Fruit fly (Drosophila melanogaster) whole organism, embryonic: Measurements from ENCODE around the gene Usp30.

Experiments
- Asciz ChIP-seq: fragments of 200-800 bp; sonication (Bioruptor generic); optimal IDR thresholded peaks from 2 replicates; lab custom pipeline; 2017; ENCODE audit warnings: missing biosample characterization, mild to moderate bottlenecking, missing genetic modification characterization, missing genetic modification reagents
- CG11723 ChIP-seq: fragments of 200-800 bp; sonication (Bioruptor generic); optimal IDR thresholded peaks from 2 replicates; lab custom pipeline; 2017; ENCODE audit warnings: missing biosample characterization, mild to moderate bottlenecking, missing genetic modification characterization
- CG15073 ChIP-seq: fragments of 200-800 bp; sonication (Bioruptor generic); optimal IDR thresholded peaks from 2 replicates; lab custom pipeline; 2016; ENCODE audit warnings: missing biosample characterization, missing genetic modification characterization
- CG15514 ChIP-seq: fragments of 200-800 bp; sonication (Bioruptor generic); optimal IDR thresholded peaks from 3 replicates; lab custom pipeline; 2017; ENCODE audit warnings: missing biosample characterization, missing genetic modification characterization, mild to moderate bottlenecking, moderate library complexity, missing genetic modification reagents
- CG1602 ChIP-seq: fragments of 200-800 bp; sonication (Bioruptor generic); optimal IDR thresholded peaks from 3 replicates; lab custom pipeline; 2016; ENCODE audit warnings: missing biosample characterization, missing genetic modification characterization
- CG1647 ChIP-seq: fragments of 200-800 bp; sonication (Bioruptor generic); optimal IDR thresholded peaks from 3 replicates; lab custom pipeline; 2016; ENCODE audit warnings: missing biosample characterization, missing genetic modification characterization
- CG17612 ChIP-seq: fragments of 200-800 bp; sonication (Bioruptor generic); IDR thresholded peaks from 2 replicates; pipeline ENCODE4 v1.3.6; 2022; ENCODE audit warnings: missing biosample characterization, missing genetic modification characterization
- CG17912 ChIP-seq: fragments of 200-800 bp; sonication (Bioruptor generic); optimal IDR thresholded peaks from 2 replicates; lab custom pipeline; 2018; ENCODE audit warnings: missing biosample characterization, mild to moderate bottlenecking, missing genetic modification characterization
- CG18262 ChIP-seq: fragments of 200-800 bp; optimal IDR thresholded peaks from 3 replicates; lab custom pipeline; 2019; ENCODE audit warnings: missing biosample characterization, mild to moderate bottlenecking, missing genetic modification characterization, moderate library complexity
- CG18619 ChIP-seq: fragments of 200-800 bp; sonication (Bioruptor generic); optimal IDR thresholded peaks from 3 replicates; lab custom pipeline; 2017; ENCODE audit warnings: missing biosample characterization, mild to moderate bottlenecking, missing genetic modification characterization
- CG2199 ChIP-seq: fragments of 200-800 bp; sonication (Bioruptor generic); IDR thresholded peaks from 3 replicates; pipeline ENCODE4 v1.3.6; 2022; ENCODE audit warnings: missing biosample characterization, missing genetic modification characterization
- CG3065 ChIP-seq: fragments of 200-800 bp; sonication (Bioruptor generic); optimal IDR thresholded peaks from 2 replicates; lab custom pipeline; 2016; ENCODE audit warnings: missing biosample characterization, missing genetic modification characterization
- CG32772 ChIP-seq: fragments of 200-800 bp; sonication (Bioruptor generic); IDR thresholded peaks from 2 replicates; pipeline ENCODE4 v1.3.6; 2022; ENCODE audit warnings: missing biosample characterization, missing genetic modification characterization
- CG34224 ChIP-seq: fragments of 200-800 bp; sonication (Bioruptor generic); IDR thresholded peaks from 3 replicates; pipeline ENCODE4 v1.3.6; 2022; ENCODE audit warnings: missing biosample characterization, missing genetic modification characterization; ENCODE audit not compliant: partially characterized antibody
- CG5180 ChIP-seq: fragments of 200-800 bp; sonication (Bioruptor generic); optimal IDR thresholded peaks from 3 replicates; lab custom pipeline; 2017; ENCODE audit warnings: missing biosample characterization, missing genetic modification characterization, mild to moderate bottlenecking, moderate library complexity, missing genetic modification reagents
- CG6791 ChIP-seq: fragments of 200-800 bp; sonication (Bioruptor generic); IDR thresholded peaks from 3 replicates; pipeline ENCODE4 v1.3.6; 2022; ENCODE audit warnings: missing biosample characterization, missing genetic modification characterization; ENCODE audit not compliant: partially characterized antibody
- CG8281 ChIP-seq: fragments of 200-800 bp; sonication (Bioruptor generic); optimal IDR thresholded peaks from 2 replicates; lab custom pipeline; 2018; ENCODE audit warnings: missing biosample characterization, mild to moderate bottlenecking, missing genetic modification characterization, moderate library complexity
- Gsc ChIP-seq: fragments of 200-800 bp; sonication (Bioruptor generic); IDR thresholded peaks from 2 replicates; pipeline ENCODE4 v1.3.6; 2022; ENCODE audit warnings: missing biosample characterization, missing genetic modification characterization
- HLH3B ChIP-seq: fragments of 200-800 bp; sonication (Bioruptor generic); IDR thresholded peaks from 2 replicates; pipeline ENCODE4 v1.3.6; 2022; ENCODE audit warnings: missing biosample characterization, missing genetic modification characterization
- Lpt ChIP-seq: fragments of >200 bp; optimal IDR thresholded peaks from 2 replicates; lab custom pipeline; 2018; ENCODE audit warnings: missing biosample characterization, missing genetic modification characterization
- MTF-1 ChIP-seq: fragments of 200-800 bp; sonication (Bioruptor generic); optimal IDR thresholded peaks from 2 replicates; lab custom pipeline; 2018; ENCODE audit warnings: missing biosample characterization, mild to moderate bottlenecking, missing genetic modification characterization, borderline replicate concordance
- Med ChIP-seq: fragments of 200-800 bp; sonication (Bioruptor generic); peaks from one replicate; lab custom pipeline; 2016; ENCODE audit warnings: missing biosample characterization, missing genetic modification characterization, mild to moderate bottlenecking, inconsistent platforms, moderate library complexity
- Meics ChIP-seq: fragments of 200-800 bp; sonication (Bioruptor generic); optimal IDR thresholded peaks from 2 replicates; lab custom pipeline; 2017; ENCODE audit warnings: missing biosample characterization, mild to moderate bottlenecking, missing genetic modification characterization
- Mrtf ChIP-seq: fragments of 200-800 bp; sonication (Bioruptor generic); IDR thresholded peaks from 3 replicates; pipeline ENCODE4 v1.3.6; 2022; ENCODE audit warnings: missing biosample characterization, missing genetic modification characterization
- Myb ChIP-seq: fragments of 200-800 bp; sonication (Bioruptor generic); optimal IDR thresholded peaks from 2 replicates; lab custom pipeline; 2016; ENCODE audit warnings: missing biosample characterization, missing genetic modification characterization
- NC2β ChIP-seq: fragments of 200-800 bp; sonication (Bioruptor generic); optimal IDR thresholded peaks from 2 replicates; lab custom pipeline; 2016; ENCODE audit warnings: missing biosample characterization, missing genetic modification characterization
- Optix ChIP-seq: fragments of 200-800 bp; sonication (Bioruptor generic); IDR thresholded peaks from 3 replicates; pipeline ENCODE4 v1.3.6; 2022; ENCODE audit warnings: missing biosample characterization, missing genetic modification characterization
- Taf1 ChIP-seq: fragments of 200-800 bp; sonication (Bioruptor generic); IDR thresholded peaks from 2 replicates; pipeline ENCODE4 v1.3.6; 2022; ENCODE audit warnings: missing biosample characterization, missing genetic modification characterization
- Tbp ChIP-seq: fragments of >200 bp; optimal IDR thresholded peaks from 2 replicates; lab custom pipeline; 2018; ENCODE audit warnings: missing biosample characterization, missing genetic modification characterization
- ac ChIP-seq: fragments of 200-800 bp; sonication (Bioruptor generic); optimal IDR thresholded peaks from 3 replicates; lab custom pipeline; 2017; ENCODE audit warnings: missing biosample characterization, mild to moderate bottlenecking, missing genetic modification characterization
- ash1 ChIP-seq: fragments of 200-800 bp; sonication (Bioruptor generic); optimal IDR thresholded peaks from 2 replicates; lab custom pipeline; 2018; ENCODE audit warnings: missing biosample characterization, mild to moderate bottlenecking, missing genetic modification characterization
- az2 ChIP-seq: fragments of 200-800 bp; sonication (Bioruptor generic); optimal IDR thresholded peaks from 3 replicates; lab custom pipeline; 2016; ENCODE audit warnings: missing biosample characterization, missing genetic modification characterization
- bsh ChIP-seq, 2 experiments: fragments of 200-800 bp; sonication (Bioruptor generic); optimal IDR thresholded peaks; 2 replicates each; lab custom pipeline; 2017 to 2018; ENCODE audit warnings: mild to moderate bottlenecking in 2 of 2, missing biosample characterization in 2 of 2, missing genetic modification characterization in 2 of 2, moderate library complexity in 1 of 2
- cas ChIP-seq: fragments of 200-800 bp; sonication (Bioruptor generic); IDR thresholded peaks from 2 replicates; pipeline ENCODE4 v1.3.6; 2022; ENCODE audit warnings: missing biosample characterization, missing genetic modification characterization
- danr ChIP-seq: fragments of 200-800 bp; sonication (Bioruptor generic); IDR thresholded peaks from 2 replicates; pipeline ENCODE4 v1.3.6; 2022; ENCODE audit warnings: missing biosample characterization, missing genetic modification characterization
- dysf ChIP-seq: fragments of 200-800 bp; sonication (Bioruptor generic); IDR thresholded peaks from 3 replicates; pipeline ENCODE4 v1.3.6; 2022; ENCODE audit warnings: missing biosample characterization, missing genetic modification characterization
- emc ChIP-seq: fragments of 200-800 bp; sonication (Bioruptor generic); optimal IDR thresholded peaks from 2 replicates; lab custom pipeline; 2016; ENCODE audit warnings: missing biosample characterization, missing genetic modification characterization
- en ChIP-seq: fragments of 200-800 bp; sonication (Bioruptor generic); optimal IDR thresholded peaks from 2 replicates; lab custom pipeline; 2016; ENCODE audit warnings: missing biosample characterization, missing genetic modification characterization
- fd96Cb ChIP-seq: fragments of 200-800 bp; sonication (Bioruptor generic); optimal IDR thresholded peaks from 2 replicates; lab custom pipeline; 2018; ENCODE audit warnings: missing biosample characterization, mild to moderate bottlenecking, missing genetic modification characterization, moderate library complexity
- gcm ChIP-seq: fragments of 200-800 bp; sonication (Bioruptor generic); optimal IDR thresholded peaks from 2 replicates; lab custom pipeline; 2019; ENCODE audit warnings: missing biosample characterization, mild to moderate bottlenecking, missing genetic modification characterization, moderate library complexity
- gcm2 ChIP-seq: fragments of 200-800 bp; sonication (Bioruptor generic); optimal IDR thresholded peaks from 2 replicates; lab custom pipeline; 2016; ENCODE audit warnings: missing biosample characterization, missing genetic modification characterization
- hb ChIP-seq: fragments of 200-800 bp; sonication (Bioruptor generic); IDR thresholded peaks from 3 replicates; pipeline ENCODE4 v1.3.6; 2022; ENCODE audit warnings: missing biosample characterization, missing genetic modification characterization; ENCODE audit not compliant: partially characterized antibody
- lilli ChIP-seq: fragments of 200-800 bp; sonication (Bioruptor generic); optimal IDR thresholded peaks from 3 replicates; lab custom pipeline; 2016; ENCODE audit warnings: missing biosample characterization, missing genetic modification characterization
- maf-S ChIP-seq: fragments of 200-800 bp; sonication (Bioruptor generic); optimal IDR thresholded peaks from 2 replicates; lab custom pipeline; 2016; ENCODE audit warnings: missing biosample characterization, missing genetic modification characterization
- odd ChIP-seq: fragments of 200-800 bp; sonication (Bioruptor generic); optimal IDR thresholded peaks from 2 replicates; lab custom pipeline; 2017; ENCODE audit warnings: missing biosample characterization, mild to moderate bottlenecking, missing genetic modification characterization
- p53 ChIP-seq: fragments of 200-800 bp; sonication (Bioruptor generic); optimal IDR thresholded peaks from 2 replicates; lab custom pipeline; 2016; ENCODE audit warnings: missing biosample characterization, missing genetic modification characterization
- run ChIP-seq: fragments of 200-800 bp; sonication (Bioruptor generic); optimal IDR thresholded peaks from 3 replicates; lab custom pipeline; 2018; ENCODE audit warnings: missing biosample characterization, mild to moderate bottlenecking, missing genetic modification characterization
- seq ChIP-seq: fragments of 200-800 bp; sonication (Bioruptor generic); IDR thresholded peaks from 2 replicates; pipeline ENCODE4 v1.3.6; 2022; ENCODE audit warnings: missing biosample characterization, missing genetic modification characterization
- sim ChIP-seq: fragments of 200-800 bp; sonication (Bioruptor generic); IDR thresholded peaks from 2 replicates; pipeline ENCODE4 v1.3.6; 2022; ENCODE audit warnings: missing biosample characterization, missing genetic modification characterization
- tgo ChIP-seq: fragments of 200-800 bp; sonication (Bioruptor generic); IDR thresholded peaks from 3 replicates; pipeline ENCODE4 v1.3.6; 2022; ENCODE audit warnings: missing biosample characterization, missing genetic modification characterization
- zf30C ChIP-seq: fragments of 200-800 bp; sonication (Bioruptor generic); optimal IDR thresholded peaks from 3 replicates; lab custom pipeline; 2018; ENCODE audit warnings: missing biosample characterization, mild to moderate bottlenecking, missing genetic modification characterization

Usp30 gene

DNA sequence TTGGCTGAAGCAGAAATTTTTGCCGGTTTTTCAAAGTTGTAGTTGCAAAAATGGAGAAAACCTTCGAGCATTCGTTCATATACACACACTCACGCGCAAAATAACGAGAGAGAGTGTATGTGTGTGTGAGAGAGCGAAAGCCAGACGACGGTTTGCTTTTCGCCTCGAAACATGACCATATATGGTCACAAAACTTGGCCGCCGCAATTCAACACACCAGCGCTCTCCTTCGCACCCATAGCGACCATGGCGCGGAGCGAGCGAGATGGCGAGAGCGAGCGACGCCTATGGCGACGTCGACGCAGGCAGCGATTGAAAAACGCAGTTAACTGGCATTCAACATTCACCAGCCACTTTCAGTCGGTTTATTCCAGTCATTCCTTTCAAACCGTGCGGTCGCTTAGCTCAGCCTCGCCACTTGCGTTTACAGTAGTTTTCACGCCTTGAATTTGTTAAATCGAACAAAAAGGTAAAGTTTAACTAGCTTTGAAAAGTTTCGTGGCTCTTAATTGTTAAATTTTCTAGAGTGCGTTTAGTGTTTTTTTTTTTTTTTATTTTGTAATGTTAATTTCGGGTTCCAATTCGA is 22.1 kb upstream of the Usp30 start (continued):
- TF ChIP-seq p53 (GFP tag; lab: Kevin White, UChicago) (no peak), run (tag; lab: Kevin White, UChicago) (no peak), fd96Cb (tag; lab: Kevin White, UChicago) (no peak), Tbp (GFP tag; lab: Kevin White, UChicago) (no peak), CG2199 (GFP tag; lab: Robert Waterston, UW) (0 out of 3 replicates have a peak, but pooled peaks have one; percentile 34), CG1647 (GFP tag; lab: Kevin White, UChicago) (no peak), emc (GFP tag; lab: Kevin White, UChicago) (no peak), CG34224 (peak; percentile 37; the same call in 1 of the 3 replicates), NC2β (GFP tag; lab: Kevin White, UChicago) (peak; percentile 49), Taf1 (GFP tag; lab: Robert Waterston, UW) (no peak), gcm2 (no peak), Med (peak; percentile 77), sim (GFP tag; lab: Robert Waterston, UW) (no peak), en (GFP tag; lab: Kevin White, UChicago) (no peak), Asciz (no peak), tgo (GFP tag; lab: Robert Waterston, UW) (no peak), CG15514 (GFP tag; lab: Kevin White, UChicago) (peak; percentile 39), danr (GFP tag; lab: Robert Waterston, UW) (no peak), CG17612 (GFP tag; lab: Robert Waterston, UW) (no peak), CG5180 (no peak), zf30C (GFP tag; lab: Kevin White, UChicago) (peak; percentile 44), ash1 (GFP tag; lab: Kevin White, UChicago) (peak; percentile 45), Meics (GFP tag; lab: Kevin White, UChicago) (peak; percentile 22), dysf (GFP tag; lab: Robert Waterston, UW) (no peak), hb (GFP tag; lab: Robert Waterston, UW) (no peak), Lpt (GFP tag; lab: Kevin White, UChicago) (no peak), CG8281 (tag; lab: Kevin White, UChicago) (no peak), Optix (GFP tag; lab: Robert Waterston, UW) (no peak), ac (GFP tag; lab: Kevin White, UChicago) (no peak), gcm (peak; percentile 26), CG11723 (no peak), Myb (GFP tag; lab: Kevin White, UChicago) (no peak), HLH3B (GFP tag; lab: Robert Waterston, UW) (no peak), Mrtf (peak; percentile 57; the same call in 1 of the 3 replicates), maf-S (GFP tag; lab: Kevin White, UChicago) (no peak), cas (no peak), seq (peak; percentile 31; the same call in 1 of the 2 replicates), CG3065 (no peak), lilli (GFP tag; lab: Kevin White, UChicago) (peak; percentile 78), Gsc (no peak), odd (GFP tag; lab: Kevin White, UChicago) (no peak), CG17912 (GFP tag; lab: Kevin White, UChicago) (no peak), MTF-1 (GFP tag; lab: Kevin White, UChicago) (no peak), CG32772 (GFP tag; lab: Robert Waterston, UW) (no peak), CG15073 (GFP tag; lab: Kevin White, UChicago) (no peak), CG1602 (GFP tag; lab: Kevin White, UChicago) (no peak), CG18262 (tag; lab: Kevin White, UChicago) (no peak), CG6791 (GFP tag; lab: Robert Waterston, UW) (0 out of 3 replicates have a peak, but pooled peaks have one; percentile 19), CG18619 (GFP tag; lab: Kevin White, UChicago) (no peak), az2 (GFP tag; lab: Kevin White, UChicago) (no peak), bsh (GFP tag; optimal IDR thresholded peaks at IDR 0.05; lab: Kevin White, UChicago) (no peak)
